Worm (Caenorhabditis elegans): Measurements from ENCODE around the gene F10D2.10.

DNA sequence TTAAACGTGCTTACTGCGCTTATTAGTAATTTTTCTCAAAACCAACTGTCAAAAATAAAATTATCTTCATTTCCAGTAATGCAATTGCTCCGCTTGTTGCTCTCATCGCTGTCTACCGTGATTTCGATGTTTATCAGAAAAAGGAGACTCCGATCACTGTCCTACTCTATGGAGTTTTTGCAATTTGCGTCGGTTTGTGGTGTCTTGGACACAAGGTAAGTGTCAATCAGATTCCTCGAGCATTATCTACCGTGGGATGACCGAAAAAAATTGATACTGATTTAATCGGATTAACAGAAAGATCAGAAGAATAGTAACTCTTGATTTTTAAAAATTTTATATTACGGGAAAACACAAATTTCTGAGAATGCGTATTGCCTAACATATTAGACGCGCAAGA, 31.3 kb upstream of the F10D2.10 start:
- no peak for TF ChIP-seq lsy-27 (tag; optimal IDR thresholded peaks at IDR 0.05; ENCODE audit: borderline replicate concordance, insufficient read depth)
- TF ChIP-seq egl-18 (GFP tag; IDR thresholded peaks at IDR 0.05): no peak
- TF ChIP-seq Y79H2A.3 (GFP tag; conservative IDR thresholded peaks at IDR 0.05): no peak

All from whole organism, young adult.